Fruit fly (Drosophila melanogaster): ENCODE results near the gene CG4884.
A peak's percentile ranks its signal among the peaks of the same experiment; 100 is the strongest.

CG4884 gene

DNA sequence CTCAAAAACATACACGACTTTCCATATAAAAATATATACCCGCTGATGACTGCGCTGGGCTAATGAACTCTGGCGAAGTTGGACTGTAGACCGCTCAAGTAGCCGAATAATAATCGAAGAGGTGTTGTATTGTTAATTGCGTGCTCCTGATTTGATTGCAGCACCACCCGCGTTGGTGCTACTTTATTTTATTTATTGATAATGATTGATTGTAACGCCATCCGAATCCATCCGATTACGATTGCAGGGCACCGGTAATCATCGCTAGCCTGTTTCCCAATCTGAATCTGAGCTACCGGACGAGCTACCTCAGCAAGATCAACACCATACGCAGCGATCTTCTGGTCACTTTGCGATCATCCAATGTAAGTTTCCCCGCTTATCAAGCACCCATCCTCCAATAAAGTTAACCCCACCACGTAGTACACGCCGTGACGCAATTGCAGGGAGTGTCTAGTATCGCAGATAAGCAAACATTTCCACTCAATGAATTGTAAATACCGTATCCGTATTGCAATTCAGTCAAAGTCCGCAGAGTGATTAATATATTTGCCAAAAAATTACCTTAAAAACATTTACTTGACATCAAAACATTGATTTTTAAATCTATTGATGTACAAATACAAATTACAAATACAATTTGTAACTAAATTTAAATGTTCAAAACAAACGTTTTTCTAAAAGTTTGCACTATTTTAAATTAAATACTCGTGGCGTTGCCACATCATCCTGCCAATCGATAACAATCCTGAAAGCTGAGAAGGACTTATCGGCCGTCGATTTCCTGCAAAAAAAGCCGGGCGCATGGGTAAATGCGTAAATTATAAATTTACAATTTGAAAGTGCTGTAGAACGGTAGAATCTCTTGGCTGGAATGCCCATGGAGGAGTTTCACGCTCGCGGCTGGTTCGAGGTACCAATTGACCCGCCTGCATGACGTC is 29.8 kb downstream of the CG4884 start:
- peak; percentile 29 for TF ChIP-seq Myb (GFP tag; optimal IDR thresholded peaks at IDR 0.05)
- TF ChIP-seq CG4617 (GFP tag; optimal IDR thresholded peaks at IDR 0.05; ENCODE audit: borderline replicate concordance) = no peak
- no peak for TF ChIP-seq ems (GFP tag; optimal IDR thresholded peaks at IDR 0.05)
- peak; percentile 29 for TF ChIP-seq ewg (GFP tag; optimal IDR thresholded peaks at IDR 0.05)
- TF ChIP-seq BEAF-32 (GFP tag; optimal IDR thresholded peaks at IDR 0.05) = peak; percentile 34
- no peak for TF ChIP-seq Oaz (GFP tag; IDR thresholded peaks at IDR 0.05)
- TF ChIP-seq ci (GFP tag; IDR thresholded peaks at IDR 0.05) = peak; percentile 47; the same call in 1 of the 3 replicates
- peak; percentile 52 for TF ChIP-seq trem (tag; optimal IDR thresholded peaks at IDR 0.05)
- peak; percentile 33 for TF ChIP-seq mirr (GFP tag; optimal IDR thresholded peaks at IDR 0.05)
- peak; percentile 12 for TF ChIP-seq Sry-δ (GFP tag; optimal IDR thresholded peaks at IDR 0.05)
- no peak for TF ChIP-seq tio (GFP tag; optimal IDR thresholded peaks at IDR 0.05)
- TF ChIP-seq pzg (GFP tag; optimal IDR thresholded peaks at IDR 0.05) = peak; percentile 20
- peak; percentile 94 for TF ChIP-seq sug (tag; optimal IDR thresholded peaks at IDR 0.05)
- TF ChIP-seq Dref (GFP tag; IDR thresholded peaks at IDR 0.05) = peak; percentile 59
- TF ChIP-seq chinmo (GFP tag; IDR thresholded peaks at IDR 0.05; ENCODE audit: partially characterized antibody) = 0 out of 4 replicates have a peak, but pooled peaks have one; percentile 47
- peak; percentile 53 for TF ChIP-seq E2f2 (GFP tag; IDR thresholded peaks at IDR 0.05)
- TF ChIP-seq ttk (GFP tag; IDR thresholded peaks at IDR 0.05) = no peak
- 0 out of 2 replicates have a peak, but pooled peaks have one; percentile 16 for TF ChIP-seq unc-4 (GFP tag; IDR thresholded peaks at IDR 0.05; ENCODE audit: partially characterized antibody)
- peak; percentile 63 for TF ChIP-seq CG34376 (GFP tag; optimal IDR thresholded peaks at IDR 0.05)
- TF ChIP-seq gsb-n (tag; optimal IDR thresholded peaks at IDR 0.05) = no peak
- TF ChIP-seq maf-S (GFP tag; optimal IDR thresholded peaks at IDR 0.05) = no peak
- TF ChIP-seq Bgb (GFP tag; IDR thresholded peaks at IDR 0.05; ENCODE audit: partially characterized antibody) = 0 out of 2 replicates have a peak, but pooled peaks have one; percentile 12
- peak; percentile 53 for TF ChIP-seq Dp (GFP tag; optimal IDR thresholded peaks at IDR 0.05)
- peak; percentile 54 for TF ChIP-seq stwl (tag; optimal IDR thresholded peaks at IDR 0.05)
- TF ChIP-seq Pdp1 (GFP tag; optimal IDR thresholded peaks at IDR 0.05) = peak in 1 of 2 experiments; percentile 75
- TF ChIP-seq MBD-R2 (GFP tag; IDR thresholded peaks at IDR 0.05) = 0 out of 2 replicates have a peak, but pooled peaks have one; percentile 25
- peak; percentile 91 for TF ChIP-seq exex (tag; optimal IDR thresholded peaks at IDR 0.05)
- peak; percentile 59 for TF ChIP-seq CG2116 (GFP tag; optimal IDR thresholded peaks at IDR 0.05)
- TF ChIP-seq grn (GFP tag; optimal IDR thresholded peaks at IDR 0.05) = peak; percentile 65
- peak; percentile 21 for TF ChIP-seq CG7987 (GFP tag; optimal IDR thresholded peaks at IDR 0.05)
- peak; percentile 56 for TF ChIP-seq sens (GFP tag)
- TF ChIP-seq nom (GFP tag; optimal IDR thresholded peaks at IDR 0.05) = peak; percentile 31
- peak; percentile 36 for TF ChIP-seq Med (GFP tag)
- TF ChIP-seq Eip74EF (GFP tag; optimal IDR thresholded peaks at IDR 0.05) = no peak
- 0 out of 2 replicates have a peak, but pooled peaks have one; percentile 9 for TF ChIP-seq amos (GFP tag; IDR thresholded peaks at IDR 0.05; ENCODE audit: partially characterized antibody)

DNA sequence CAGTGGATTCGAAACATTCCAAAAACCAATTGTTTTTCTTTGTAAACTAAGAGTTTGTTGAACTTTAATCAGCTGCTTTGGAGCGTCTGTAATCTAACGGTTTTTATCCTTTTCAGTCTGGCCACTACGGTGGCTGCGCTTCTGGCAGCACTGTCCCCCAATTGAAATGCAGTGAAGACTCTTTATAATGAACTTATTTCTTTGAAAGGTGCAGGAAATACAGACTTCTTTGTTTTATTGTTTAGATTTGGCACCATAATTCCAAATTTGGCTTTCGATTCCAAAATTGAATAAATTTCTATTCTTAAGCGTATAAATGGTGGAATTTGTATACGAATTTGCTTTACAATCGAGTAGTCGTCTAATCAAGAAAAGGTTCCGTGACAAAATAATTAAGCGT is 30.9 kb downstream of the CG4884 start, which contains the start of gene nenya:
nenya (minus strand) TSS at position 35 of the 400 bp plus-strand sequence.
- no peak for TF ChIP-seq E2f2 (GFP tag; IDR thresholded peaks at IDR 0.05)
- peak; percentile 54 for TF ChIP-seq Med (GFP tag)
- peak; percentile 67 for TF ChIP-seq grau (tag; optimal IDR thresholded peaks at IDR 0.05)
- no peak for TF ChIP-seq CG13624 (GFP tag; optimal IDR thresholded peaks at IDR 0.05)
- no peak for TF ChIP-seq ap (GFP tag; IDR thresholded peaks at IDR 0.05)
- no peak for TF ChIP-seq CG2678 (tag; optimal IDR thresholded peaks at IDR 0.05)
- TF ChIP-seq Meics (GFP tag; optimal IDR thresholded peaks at IDR 0.05) = no peak
- no peak for TF ChIP-seq Kr (GFP tag; optimal IDR thresholded peaks at IDR 0.05)
- no peak for TF ChIP-seq CG7357 (GFP tag; IDR thresholded peaks at IDR 0.05)
- TF ChIP-seq Myb (GFP tag; optimal IDR thresholded peaks at IDR 0.05) = peak; percentile 67
- peak; percentile 51 for TF ChIP-seq row (GFP tag; IDR thresholded peaks at IDR 0.05)
- TF ChIP-seq nerfin-1 (tag; optimal IDR thresholded peaks at IDR 0.05) = no peak
- TF ChIP-seq CG5245 (GFP tag; optimal IDR thresholded peaks at IDR 0.05) = no peak
- peak; percentile 6 for TF ChIP-seq trem (tag; optimal IDR thresholded peaks at IDR 0.05)
- TF ChIP-seq odd (GFP tag; optimal IDR thresholded peaks at IDR 0.05) = no peak
